Fruit fly (Drosophila melanogaster): ENCODE data around the gene CG14174.

Gene CG14174

DNA sequence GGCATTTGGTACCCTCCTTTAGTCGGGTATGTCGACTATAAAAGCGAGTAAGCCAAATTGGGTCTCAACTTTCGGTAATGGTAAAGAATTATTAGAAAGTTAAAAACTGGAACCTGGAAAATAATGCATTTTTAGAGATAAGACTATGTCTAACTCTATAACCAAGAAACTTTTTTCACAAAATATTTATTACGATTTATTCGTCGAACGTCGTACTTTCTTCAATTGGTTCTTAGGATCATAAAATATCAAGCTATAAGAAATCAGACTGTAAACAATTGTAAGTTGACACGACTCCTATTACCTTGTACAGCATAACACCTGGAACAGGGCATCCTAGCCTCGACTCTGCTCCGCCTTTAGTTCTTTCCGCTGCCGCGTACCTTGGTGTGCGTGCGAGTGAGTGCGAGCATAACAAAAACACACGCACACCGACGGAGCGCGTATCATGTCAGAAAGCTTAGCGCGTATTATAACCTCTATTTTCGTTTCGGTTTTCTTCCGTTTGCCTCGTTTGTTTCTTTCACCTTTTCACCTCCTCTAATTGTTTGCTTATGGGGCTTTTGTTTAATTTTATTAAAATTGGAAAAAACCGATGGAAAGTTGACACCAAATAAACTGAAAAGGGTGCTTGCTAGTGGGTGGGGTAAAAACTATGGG is 26.1 kb upstream of the CG14174 start:
- TF ChIP-seq CG8478 (optimal IDR thresholded peaks at IDR 0.05) (no peak), CTCF (optimal IDR thresholded peaks at IDR 0.05) (no peak)

dm6 chr3L:9693552-9694133 is 25.5 kb upstream of the CG14174 start:
- TF ChIP-seq CG8478 (optimal IDR thresholded peaks at IDR 0.05) = no peak
- TF ChIP-seq CTCF (optimal IDR thresholded peaks at IDR 0.05) = no peak

dm6 chr3L:9694169-9694866 is 24.8 kb upstream of the CG14174 start:
- TF ChIP-seq CTCF (optimal IDR thresholded peaks at IDR 0.05) (no peak), CG8478 (optimal IDR thresholded peaks at IDR 0.05) (no peak)

- TF ChIP-seq CTCF (optimal IDR thresholded peaks at IDR 0.05) (no peak), CG8478 (optimal IDR thresholded peaks at IDR 0.05) (no peak)
Measured at dm6 chr3L:9694867-9695236, 24.3 kb upstream of the CG14174 start.

DNA sequence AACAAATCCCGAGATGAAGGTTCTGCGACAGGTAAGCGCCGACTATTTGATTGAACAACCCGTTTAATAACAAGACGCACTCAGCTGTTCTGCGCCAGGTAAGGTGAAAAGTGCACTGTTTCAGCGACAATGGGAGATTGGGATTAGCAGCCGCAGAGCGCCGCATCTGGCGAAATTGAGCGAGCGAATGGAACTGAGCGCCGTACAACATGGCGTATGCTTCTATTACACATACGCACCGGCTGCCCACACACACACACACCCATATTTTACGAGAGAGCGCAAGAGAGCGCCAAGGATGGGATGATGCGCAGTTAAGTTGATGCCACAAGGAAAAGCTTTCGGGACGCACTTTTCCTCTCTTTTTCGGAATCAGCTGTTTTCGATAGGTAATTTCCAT is 23.9 kb upstream of the CG14174 start:
- TF ChIP-seq CG8478 (optimal IDR thresholded peaks at IDR 0.05) (no peak), CTCF (optimal IDR thresholded peaks at IDR 0.05) (no peak)

DNA sequence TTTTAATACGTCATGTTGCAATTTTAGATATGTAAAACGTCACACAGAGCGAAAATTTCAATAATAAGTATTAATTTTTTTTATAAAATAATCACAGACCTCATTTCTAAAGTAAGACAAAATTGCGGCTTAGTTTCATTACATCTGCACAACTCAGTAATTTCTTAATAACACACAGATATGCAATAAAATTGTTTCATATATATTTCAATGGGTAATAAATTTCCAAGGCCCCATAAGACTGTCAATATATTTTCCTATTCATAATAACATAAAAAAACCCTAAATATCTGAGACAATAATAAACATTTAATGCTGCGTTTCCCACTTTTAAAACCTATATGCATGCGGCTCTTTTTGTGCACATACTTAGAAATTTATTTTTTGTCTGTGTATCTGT is 23.5 kb upstream of the CG14174 start:
- TF ChIP-seq CTCF (optimal IDR thresholded peaks at IDR 0.05) = no peak
- no peak for TF ChIP-seq CG8478 (optimal IDR thresholded peaks at IDR 0.05)

dm6 chr3L:9696650-9697526 is 22.2 kb upstream of the CG14174 start, which contains the start of gene Prps:
Prps (minus strand) TSS chr3L:9696700.
- TF ChIP-seq CTCF (optimal IDR thresholded peaks at IDR 0.05) = no peak

DNA sequence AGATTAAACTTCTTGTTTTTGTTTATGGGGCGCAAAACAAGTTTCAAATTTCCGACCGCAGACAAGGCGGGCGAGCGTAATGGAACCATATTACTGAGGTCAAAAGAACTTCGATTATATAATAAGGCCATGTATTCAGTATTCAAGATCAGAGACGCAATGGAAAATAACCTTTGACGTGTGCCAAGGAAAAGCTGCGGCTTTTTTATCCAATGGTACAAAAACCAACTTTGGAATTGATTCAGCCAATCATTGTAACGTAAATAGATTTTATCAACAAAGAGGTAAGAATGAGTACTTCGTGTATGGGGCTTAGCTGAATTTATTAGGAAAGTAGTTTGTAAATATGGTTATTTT is 21.6 kb upstream of the CG14174 start:
- no peak for TF ChIP-seq CTCF (optimal IDR thresholded peaks at IDR 0.05)
- no peak for TF ChIP-seq CG8478 (optimal IDR thresholded peaks at IDR 0.05)

DNA sequence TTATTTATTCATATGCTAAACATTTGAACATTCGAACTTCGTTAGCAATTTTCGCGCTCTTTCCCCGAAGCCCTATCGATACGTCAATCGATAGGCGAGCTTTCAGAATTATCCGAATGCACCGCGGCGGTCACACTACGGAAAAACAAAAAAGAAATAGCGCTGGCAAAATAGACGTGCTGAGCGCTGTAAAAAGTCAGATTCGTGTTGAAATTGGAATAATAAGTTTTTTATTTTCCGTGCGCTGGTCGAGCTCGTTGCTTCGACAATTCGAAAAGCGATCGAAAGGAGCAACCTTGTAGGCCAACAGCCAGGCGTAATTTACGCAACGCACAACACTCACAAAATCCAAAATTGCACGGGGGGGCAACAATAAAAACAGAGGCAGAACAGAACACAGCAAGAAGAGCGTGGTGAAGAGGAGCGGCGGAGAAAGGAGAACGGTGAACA is 20.9 kb upstream of the CG14174 start, which contains the start of gene Ubc4:
Ubc4 (plus strand) TSS at position 144 of the 450 bp plus-strand sequence.
- TF ChIP-seq CTCF (optimal IDR thresholded peaks at IDR 0.05) (no peak), CG8478 (optimal IDR thresholded peaks at IDR 0.05) (no peak)

DNA sequence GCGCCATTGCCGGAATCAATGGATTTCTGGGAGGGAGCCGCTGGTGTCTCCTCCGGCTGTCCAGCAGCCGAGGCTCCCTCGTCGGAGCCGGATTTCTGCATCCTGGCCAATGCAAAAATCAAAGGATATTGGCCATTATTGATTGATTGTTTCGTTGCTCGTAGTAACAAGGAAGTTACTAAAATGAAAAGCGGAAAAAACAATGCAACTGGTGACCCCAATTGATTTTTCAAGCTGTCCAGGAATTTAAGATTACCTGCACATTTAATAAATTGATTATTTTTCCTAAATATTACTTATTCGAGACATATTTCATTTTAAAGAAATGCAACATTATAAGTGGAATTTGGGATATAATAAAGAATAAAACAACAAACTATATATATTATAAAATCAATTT is 15.6 kb upstream of the CG14174 start, which contains the start of gene CG6761:
CG6761 (minus strand) TSS at position 101 of the 400 bp plus-strand sequence.
- TF ChIP-seq CG8478 (optimal IDR thresholded peaks at IDR 0.05) (no peak), CTCF (optimal IDR thresholded peaks at IDR 0.05) (no peak)

- TF ChIP-seq CTCF (optimal IDR thresholded peaks at IDR 0.05) (no peak), CG8478 (optimal IDR thresholded peaks at IDR 0.05) (no peak)
Measured at dm6 chr3L:9704162-9704748, 14.9 kb upstream of the CG14174 start, which contains the start of gene CG16711. CG16711 (plus strand) TSS chr3L:9704331.

- TF ChIP-seq CG8478 (optimal IDR thresholded peaks at IDR 0.05) (no peak), CTCF (optimal IDR thresholded peaks at IDR 0.05) (no peak)
Measured at dm6 chr3L:9705591-9705990, 13.5 kb upstream of the CG14174 start.

dm6 chr3L:9708797-9709196 is 10.3 kb upstream of the CG14174 start:
- TF ChIP-seq CTCF (optimal IDR thresholded peaks at IDR 0.05) = no peak

- no peak for TF ChIP-seq CG8478 (optimal IDR thresholded peaks at IDR 0.05)
- no peak for TF ChIP-seq CTCF (optimal IDR thresholded peaks at IDR 0.05)
Measured at dm6 chr3L:9711203-9711602, 7.9 kb upstream of the CG14174 start.
